Fruit fly (Drosophila melanogaster) ovary, adult (tissue): ENCODE data around the gene ana1.

ENCODE experiments used
- CG17801 ChIP-seq: fragments of 200-800 bp; optimal IDR thresholded peaks from 2 replicates; lab custom pipeline; 2019; ENCODE audit warnings: missing biosample characterization, mild to moderate bottlenecking, missing genetic modification characterization, moderate library complexity; ENCODE audit not compliant: partially characterized antibody

Gene ana1

dm6 chr3R:24530328-24530727 is at the start of gene ana1, which contains the start of gene CG13623:
Gene ana1, plus strand, starts transcription at chr3R:24530576.
Gene CG13623, minus strand, starts transcription at chr3R:24530558.
- no peak for TF ChIP-seq CG17801

dm6 chr3R:24481040-24481439 is 49.3 kb upstream of the ana1 start:
- no peak for TF ChIP-seq CG17801

- TF ChIP-seq CG17801, result no peak
These were observed 45.3 kb upstream of the ana1 start, which contains the start of gene nAChRalpha2 for dm6 chr3R:24484990-24485478. Gene nAChRalpha2, plus strand, starts transcription at chr3R:24485428.

- no peak for TF ChIP-seq CG17801
These were observed 34.3 kb upstream of the ana1 start for dm6 chr3R:24496084-24496483.

dm6 chr3R:24503627-24504026 is 26.7 kb upstream of the ana1 start:
- TF ChIP-seq CG17801, result no peak

- no peak for TF ChIP-seq CG17801
These were observed 15.6 kb upstream of the ana1 start, which contains the start of the genes nAChRbeta2 and DZIP1 for dm6 chr3R:24514652-24515328. Gene nAChRbeta2, minus strand, starts transcription at chr3R:24515106. Gene DZIP1, plus strand, starts transcription at chr3R:24515278.

DNA sequence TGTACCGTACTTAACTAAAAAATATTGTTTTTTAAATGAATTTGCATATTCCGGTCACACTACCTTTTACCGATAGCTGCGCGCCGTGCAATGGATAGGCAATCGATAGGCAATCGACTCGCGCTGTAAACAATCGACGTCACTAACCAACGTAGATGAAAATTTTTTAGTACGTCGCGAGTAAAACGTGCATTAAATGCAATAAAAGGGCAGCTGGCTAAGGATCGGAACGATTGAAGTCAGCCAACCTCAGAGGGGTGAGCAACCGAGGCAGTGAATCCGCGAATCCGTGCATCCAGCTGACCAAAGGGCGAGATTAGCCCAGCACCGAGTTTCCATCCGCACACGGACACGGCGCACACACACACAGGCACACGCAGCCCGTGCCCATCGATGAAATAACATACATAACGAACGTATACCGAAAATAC is 12.2 kb upstream of the ana1 start, which contains the start of gene Pp1alpha-96A:
TSS of gene Pp1alpha-96A (plus strand) at position 121 of the 431 bp plus-strand sequence.
- peak; percentile 57 for TF ChIP-seq CG17801

DNA sequence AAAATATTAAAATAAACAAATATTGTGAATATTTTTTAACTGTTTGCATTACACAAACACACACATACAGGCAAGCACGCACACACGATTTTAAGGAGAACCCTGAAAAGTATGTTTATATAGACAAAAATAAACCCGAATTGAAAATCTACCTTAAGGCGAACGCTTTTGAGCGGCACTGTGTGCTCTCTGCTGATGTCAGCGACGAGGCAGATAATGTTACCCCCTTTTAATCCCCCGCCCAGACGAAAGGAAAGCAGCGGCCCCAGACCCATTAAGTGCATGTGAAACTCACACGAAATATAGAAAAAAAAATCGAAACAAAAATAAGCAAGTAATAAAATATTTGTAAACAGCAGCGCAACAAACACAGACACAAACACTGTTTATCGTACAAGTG is 9.1 kb upstream of the ana1 start:
- TF ChIP-seq CG17801, result no peak

- no peak for TF ChIP-seq CG17801
These were observed 6.8 kb upstream of the ana1 start, which contains the start of gene CG13622 for dm6 chr3R:24523578-24523977. Gene CG13622, minus strand, starts transcription at chr3R:24523678.

- TF ChIP-seq CG17801, result no peak
These were observed 5.9 kb upstream of the ana1 start, which contains the start of gene Jhbp12 for dm6 chr3R:24524426-24524974. Gene Jhbp12, plus strand, starts transcription at chr3R:24524794.

DNA sequence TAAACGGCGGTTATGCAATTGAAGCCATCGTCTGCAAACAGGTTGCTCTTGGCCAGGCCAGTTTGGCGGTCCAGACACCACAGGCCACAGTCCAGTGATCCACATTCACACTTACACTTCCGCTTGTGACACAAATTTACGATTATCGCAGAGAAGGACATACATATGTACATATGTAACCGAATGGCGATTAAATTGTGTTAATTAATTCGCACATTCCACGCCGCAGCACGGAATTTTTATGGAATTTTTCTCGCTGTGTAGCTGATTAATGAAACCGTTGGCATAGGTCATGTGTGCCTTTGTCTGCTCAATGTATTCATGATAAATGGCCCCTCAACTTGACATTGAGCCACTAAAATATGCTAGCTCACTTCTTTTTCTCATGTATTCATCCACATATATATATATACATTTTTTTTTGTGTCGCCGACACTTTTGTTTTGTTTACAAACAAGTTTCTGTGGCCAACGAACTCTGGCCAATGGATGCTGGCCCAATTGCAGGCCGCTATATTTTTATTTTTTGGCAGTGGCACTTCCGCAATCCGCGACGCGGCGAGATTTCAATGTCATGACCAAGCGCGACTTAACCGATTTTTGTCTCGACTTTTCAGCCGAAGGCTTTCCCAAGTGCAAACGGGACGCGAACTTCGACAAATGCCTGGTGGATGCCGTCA is 4.3 kb upstream of the ana1 start:
- TF ChIP-seq CG17801, result no peak

DNA sequence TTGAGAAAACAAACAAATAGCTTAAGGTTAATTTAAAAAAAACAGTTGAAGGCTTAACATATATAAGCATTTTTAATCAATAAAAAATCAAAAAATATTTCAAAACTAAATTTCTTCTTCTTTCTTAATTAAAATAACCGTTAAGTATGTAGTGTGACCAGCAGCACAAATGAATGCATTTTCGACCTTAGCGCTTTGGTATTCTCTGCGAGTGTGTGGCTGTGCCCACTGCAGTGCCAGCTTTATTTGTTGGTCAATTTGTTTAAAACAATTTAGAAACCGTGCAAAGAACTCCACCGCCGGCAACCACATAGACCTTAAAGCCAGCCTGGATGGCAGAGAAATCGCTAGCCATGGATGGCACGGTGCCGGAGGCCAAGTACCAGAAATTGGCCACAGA is 2.5 kb upstream of the ana1 start, which contains the start of gene CG6607:
TSS of gene CG6607 (plus strand) at position 203 of the 400 bp plus-strand sequence.
- TF ChIP-seq CG17801, result no peak

DNA sequence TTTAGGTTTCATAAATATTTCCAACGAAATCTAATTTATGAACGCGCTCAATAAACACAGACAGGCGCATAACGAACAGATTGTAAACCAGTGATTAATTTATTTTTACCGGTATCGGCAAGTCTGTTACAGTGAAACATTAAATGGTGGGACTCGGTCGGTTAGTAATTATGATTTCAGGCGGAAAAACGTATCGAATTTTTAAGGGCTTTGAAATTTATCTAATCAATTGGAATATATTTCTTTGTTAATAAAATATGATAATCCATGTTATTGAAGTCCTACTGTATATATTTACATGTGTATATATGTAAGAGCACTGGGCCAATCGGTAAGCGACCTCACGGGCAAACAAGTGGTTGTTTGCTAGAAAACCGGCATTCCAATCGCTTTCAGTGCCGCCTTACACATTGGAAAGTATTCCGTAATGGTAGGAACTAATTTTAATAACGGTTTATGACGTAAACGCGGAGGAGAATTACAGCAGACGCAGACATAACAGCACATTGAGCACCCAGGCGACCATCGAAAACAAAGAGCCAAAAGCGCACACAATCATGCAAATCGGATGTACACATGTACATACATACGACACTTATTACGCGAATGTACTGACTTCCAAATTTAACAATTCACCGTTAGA is 12.8 kb downstream of the ana1 start:
- TF ChIP-seq CG17801, result peak; percentile 93

DNA sequence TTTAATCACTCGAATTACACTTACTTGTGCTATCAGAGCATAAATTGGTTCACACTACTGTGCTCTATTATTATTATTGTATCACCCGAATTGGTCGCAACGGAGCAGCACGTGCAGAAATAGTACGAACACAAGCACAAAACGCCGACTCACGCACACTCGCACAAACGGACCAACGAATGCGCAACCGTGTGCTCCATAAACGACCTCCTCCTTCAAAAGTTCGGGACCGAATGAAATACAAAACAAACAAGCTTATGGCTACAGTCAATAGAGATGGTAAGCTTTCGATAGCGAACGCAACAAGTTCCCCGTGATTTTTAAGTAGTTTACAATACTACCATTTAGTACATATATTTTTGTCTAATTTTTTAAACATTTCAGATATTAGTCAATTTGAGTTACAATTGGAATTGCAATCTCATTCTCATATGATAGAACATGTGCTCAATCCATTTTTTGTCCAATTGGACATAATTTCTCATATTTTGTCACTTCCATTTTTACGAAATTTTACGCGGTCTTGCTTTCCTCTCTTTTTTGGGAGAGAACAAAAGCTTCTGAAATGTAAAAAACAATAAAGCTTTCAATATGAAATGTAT is 13.4 kb downstream of the ana1 start, which contains the start of gene Cftr:
TSS of gene Cftr (minus strand) at position 239 of the 602 bp plus-strand sequence.
- peak; percentile 87 for TF ChIP-seq CG17801

DNA sequence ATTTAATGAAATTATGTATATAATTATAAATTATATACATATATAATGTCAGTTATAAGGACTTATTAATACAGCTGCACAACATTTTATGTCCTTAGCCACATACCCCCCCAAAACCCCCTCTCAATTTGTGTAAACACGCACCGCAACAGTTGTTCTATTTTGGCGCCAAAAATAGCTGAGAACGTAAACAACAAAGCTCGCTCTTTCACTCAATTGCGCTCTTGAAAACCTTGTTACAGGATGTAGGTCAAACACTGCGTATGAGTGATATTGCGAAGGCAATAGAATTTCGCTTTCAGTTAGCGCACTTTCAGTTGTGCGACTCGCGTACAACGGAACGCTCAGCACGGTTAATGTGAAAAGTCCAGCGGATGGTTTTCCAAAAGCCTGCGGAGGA is 14.0 kb downstream of the ana1 start, which contains the start of gene Esyt2:
TSS of gene Esyt2 (plus strand) at position 332 of the 400 bp plus-strand sequence.
- TF ChIP-seq CG17801, result no peak

- TF ChIP-seq CG17801, result no peak
These were observed 17.8 kb downstream of the ana1 start for dm6 chr3R:24548216-24548615.
